Worm (Caenorhabditis elegans) whole organism, midembryonic: ENCODE measurements around the gene madf-3.

ENCODE experiments used
- cog-1 ChIP-seq: sonication (generic microtip); optimal IDR thresholded peaks from 2 replicates; lab custom pipeline; 2016; ENCODE audit warnings: missing genetic modification characterization, missing compliant biosample characterization
- flt-1 ChIP-seq: fragments of 200-800 bp; sonication (Bioruptor generic); IDR thresholded peaks from 2 replicates; pipeline ENCODE4 v1.3.6; 2022; ENCODE audit warnings: missing genetic modification characterization, missing compliant biosample characterization
- klf-2 ChIP-seq: fragments of 200-800 bp; sonication (Bioruptor generic); conservative IDR thresholded peaks from 2 replicates; pipeline ENCODE4 v1.3.6; 2022; ENCODE audit warnings: missing genetic modification reagents, missing genetic modification characterization, missing compliant biosample characterization

DNA sequence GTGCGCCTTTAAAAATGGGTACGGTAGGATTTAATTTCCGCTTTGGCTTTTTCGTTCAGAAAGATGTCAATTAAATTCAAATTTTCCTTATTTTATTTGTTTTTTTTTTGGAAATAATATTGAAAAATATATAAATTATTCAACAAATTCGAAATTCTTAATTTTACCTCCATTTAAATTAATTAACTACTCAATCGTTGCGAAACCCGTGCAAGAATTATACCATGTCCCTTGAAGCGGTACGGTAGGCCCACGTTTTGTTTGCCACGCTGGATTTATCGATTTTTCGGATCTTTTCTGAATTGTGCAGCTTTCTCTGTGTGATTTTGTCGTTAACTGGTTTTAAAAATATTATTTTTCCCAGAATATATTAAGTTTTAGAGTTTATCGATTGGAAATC is 14.1 kb upstream of the madf-3 start, which contains the start of gene Y52E8A.2:
- TF ChIP-seq flt-1 (GFP tag; lab: Robert Waterston, UW) (no peak), cog-1 (tag; lab: Kevin White, UChicago) (no peak), klf-2 (GFP tag; lab: Robert Waterston, UW) (no peak)
